Fruit fly (Drosophila melanogaster) whole organism, embryonic: Measurements from ENCODE around the gene MAGE.

Experiments used
- Awh ChIP-seq: fragments of 200-800 bp; sonication (Bioruptor generic); IDR thresholded peaks from 2 replicates; pipeline ENCODE4, ENCODE4 v1.3.6; 2022; ENCODE audit warnings: missing biosample characterization, missing genetic modification characterization
- BEAF-32 ChIP-seq: fragments of 200-800 bp; sonication (Bioruptor generic); optimal IDR thresholded peaks from 3 replicates; lab custom pipeline; 2017; ENCODE audit warnings: missing biosample characterization, missing genetic modification characterization, mild to moderate bottlenecking, moderate library complexity, missing genetic modification reagents
- Blimp-1 ChIP-seq: fragments of 200-800 bp; sonication (Bioruptor generic); optimal IDR thresholded peaks from 3 replicates; lab custom pipeline; 2018; ENCODE audit warnings: missing biosample characterization, missing genetic modification characterization, mild to moderate bottlenecking, moderate library complexity, missing genetic modification reagents
- CG10543 ChIP-seq: fragments of 200-800 bp; sonication (Bioruptor generic); optimal IDR thresholded peaks from 3 replicates; lab custom pipeline; 2017; ENCODE audit warnings: missing biosample characterization, mild to moderate bottlenecking, missing genetic modification characterization, moderate library complexity
- CG11093 ChIP-seq: fragments of 200-800 bp; sonication (Bioruptor generic); IDR thresholded peaks from 3 replicates; pipeline ENCODE4 v1.3.6; 2022; ENCODE audit warnings: missing biosample characterization, missing genetic modification characterization
- CG11504 ChIP-seq: fragments of 200-800 bp; sonication (Bioruptor generic); optimal IDR thresholded peaks from 3 replicates; lab custom pipeline; 2019; ENCODE audit warnings: missing biosample characterization, mild to moderate bottlenecking, missing genetic modification characterization, moderate library complexity
- CG12219 ChIP-seq: fragments of 200-800 bp; sonication (Bioruptor generic); optimal IDR thresholded peaks from 3 replicates; lab custom pipeline; 2018; ENCODE audit warnings: missing biosample characterization, mild to moderate bottlenecking, missing genetic modification characterization
- CG12659 ChIP-seq: fragments of 200-800 bp; sonication (Bioruptor generic); optimal IDR thresholded peaks from 3 replicates; lab custom pipeline; 2017; ENCODE audit warnings: mild to moderate bottlenecking, missing biosample characterization, missing genetic modification reagents, missing genetic modification characterization
- CG12769 ChIP-seq: fragments of 200-800 bp; sonication (Bioruptor generic); optimal IDR thresholded peaks from 2 replicates; lab custom pipeline; 2019; ENCODE audit warnings: missing biosample characterization, mild to moderate bottlenecking, missing genetic modification characterization, moderate library complexity
- CG18476 ChIP-seq: fragments of 200-800 bp; sonication (Bioruptor generic); optimal IDR thresholded peaks from 2 replicates; lab custom pipeline; 2016; ENCODE audit warnings: missing biosample characterization, mild to moderate bottlenecking, missing genetic modification characterization
- CG4617 ChIP-seq: fragments of 200-800 bp; sonication (Bioruptor generic); optimal IDR thresholded peaks from 3 replicates; lab custom pipeline; 2016; ENCODE audit warnings: missing biosample characterization, missing genetic modification characterization, borderline replicate concordance
- CG4730 ChIP-seq: fragments of 200-800 bp; sonication (Bioruptor generic); IDR thresholded peaks from 2 replicates; pipeline ENCODE4 v1.3.6; 2022; ENCODE audit warnings: missing biosample characterization, missing genetic modification characterization
- CkIIα-i1 ChIP-seq: fragments of 200-800 bp; sonication (Bioruptor generic); IDR thresholded peaks from 2 replicates; pipeline ENCODE4 v1.3.6; 2022; ENCODE audit warnings: missing biosample characterization, missing genetic modification characterization
- Deaf1 ChIP-seq: fragments of 200-800 bp; optimal IDR thresholded peaks from 3 replicates; lab custom pipeline; 2019; ENCODE audit warnings: missing biosample characterization, mild to moderate bottlenecking, missing genetic modification characterization, moderate library complexity
- Ets65A ChIP-seq: fragments of 200-800 bp; sonication (Bioruptor generic); peaks from one replicate; lab custom pipeline; 2016; ENCODE audit warnings: missing biosample characterization, missing genetic modification characterization
- Fer1 ChIP-seq: fragments of 200-800 bp; sonication (Bioruptor generic); optimal IDR thresholded peaks from 2 replicates; lab custom pipeline; 2017; ENCODE audit warnings: missing biosample characterization, mild to moderate bottlenecking, missing genetic modification characterization
- Gsc ChIP-seq: fragments of 200-800 bp; sonication (Bioruptor generic); IDR thresholded peaks from 2 replicates; pipeline ENCODE4 v1.3.6; 2022; ENCODE audit warnings: missing biosample characterization, missing genetic modification characterization
- MTF-1 ChIP-seq: fragments of 200-800 bp; sonication (Bioruptor generic); optimal IDR thresholded peaks from 2 replicates; lab custom pipeline; 2018; ENCODE audit warnings: missing biosample characterization, mild to moderate bottlenecking, missing genetic modification characterization, borderline replicate concordance
- Mad ChIP-seq: fragments of 200-800 bp; sonication (Bioruptor generic); optimal IDR thresholded peaks from 2 replicates; lab custom pipeline; 2016; ENCODE audit warnings: missing biosample characterization, missing genetic modification characterization
- Mrtf ChIP-seq: fragments of 200-800 bp; sonication (Bioruptor generic); IDR thresholded peaks from 3 replicates; pipeline ENCODE4 v1.3.6; 2022; ENCODE audit warnings: missing biosample characterization, missing genetic modification characterization
- Oli ChIP-seq: fragments of 200-800 bp; sonication (Bioruptor generic); optimal IDR thresholded peaks from 2 replicates; lab custom pipeline; 2018; ENCODE audit warnings: missing biosample characterization, mild to moderate bottlenecking, missing genetic modification characterization, moderate library complexity
- Pdp1 ChIP-seq, 2 experiments: fragments of 200-800 bp; sonication (Bioruptor generic); optimal IDR thresholded peaks; 3 replicates each; lab custom pipeline; 2016; ENCODE audit warnings: missing biosample characterization in 2 of 2, missing genetic modification characterization in 2 of 2, mild to moderate bottlenecking in 1 of 2, moderate library complexity in 1 of 2
- Rfx ChIP-seq: fragments of 200-800 bp; sonication (Bioruptor generic); IDR thresholded peaks from 2 replicates; pipeline ENCODE4 v1.3.6; 2022; ENCODE audit warnings: missing biosample characterization, missing genetic modification characterization
- Scr ChIP-seq: fragments of 200-800 bp; sonication (Bioruptor generic); IDR thresholded peaks from 2 replicates; pipeline ENCODE4 v1.3.6; 2022; ENCODE audit warnings: missing biosample characterization, missing genetic modification characterization; ENCODE audit not compliant: partially characterized antibody
- amos ChIP-seq: fragments of 200-800 bp; sonication (Bioruptor generic); IDR thresholded peaks from 2 replicates; pipeline ENCODE4 v1.3.6; 2022; ENCODE audit warnings: missing biosample characterization, missing genetic modification characterization; ENCODE audit not compliant: partially characterized antibody
- bab2 ChIP-seq: fragments of 200-800 bp; sonication (Bioruptor generic); optimal IDR thresholded peaks from 2 replicates; lab custom pipeline; 2016; ENCODE audit warnings: missing biosample characterization, missing genetic modification characterization
- cas ChIP-seq: fragments of 200-800 bp; sonication (Bioruptor generic); IDR thresholded peaks from 2 replicates; pipeline ENCODE4 v1.3.6; 2022; ENCODE audit warnings: missing biosample characterization, missing genetic modification characterization
- cg ChIP-seq: fragments of 200-800 bp; sonication (Bioruptor generic); optimal IDR thresholded peaks from 3 replicates; lab custom pipeline; 2019; ENCODE audit warnings: missing biosample characterization, mild to moderate bottlenecking, missing genetic modification characterization, moderate library complexity
- crp ChIP-seq, 2 experiments: fragments of 200-800 bp; sonication (Bioruptor generic); optimal IDR thresholded peaks; 2 replicates in 1 of 2; 3 replicates in 1 of 2; lab custom pipeline; 2017; ENCODE audit warnings: missing biosample characterization in 2 of 2, missing genetic modification characterization in 2 of 2, mild to moderate bottlenecking in 1 of 2, moderate library complexity in 1 of 2
- cwo ChIP-seq: fragments of 200-800 bp; sonication (Bioruptor generic); optimal IDR thresholded peaks from 3 replicates; lab custom pipeline; 2017; ENCODE audit warnings: missing biosample characterization, missing genetic modification characterization, mild to moderate bottlenecking, moderate library complexity, missing genetic modification reagents
- dmrt99B ChIP-seq: fragments of 200-800 bp; sonication (Bioruptor generic); optimal IDR thresholded peaks from 2 replicates; lab custom pipeline; 2018; ENCODE audit warnings: missing biosample characterization, mild to moderate bottlenecking, missing genetic modification characterization, moderate library complexity
- en ChIP-seq: fragments of 200-800 bp; sonication (Bioruptor generic); optimal IDR thresholded peaks from 2 replicates; lab custom pipeline; 2016; ENCODE audit warnings: missing biosample characterization, missing genetic modification characterization
- fru ChIP-seq: fragments of >200 bp; optimal IDR thresholded peaks from 2 replicates; lab custom pipeline; 2017
- gsb-n ChIP-seq: fragments of 200-800 bp; sonication (Bioruptor generic); optimal IDR thresholded peaks from 3 replicates; lab custom pipeline; 2018; ENCODE audit warnings: missing biosample characterization, mild to moderate bottlenecking, missing genetic modification characterization
- h ChIP-seq: fragments of >200 bp; optimal IDR thresholded peaks from 2 replicates; lab custom pipeline; 2017
- lilli ChIP-seq: fragments of 200-800 bp; sonication (Bioruptor generic); optimal IDR thresholded peaks from 3 replicates; lab custom pipeline; 2016; ENCODE audit warnings: missing biosample characterization, missing genetic modification characterization
- onecut ChIP-seq: fragments of 200-800 bp; sonication (Bioruptor generic); IDR thresholded peaks from 2 replicates; pipeline ENCODE4 v1.3.6; 2022; ENCODE audit warnings: missing biosample characterization, missing genetic modification characterization
- pb ChIP-seq: fragments of 200-800 bp; sonication (Bioruptor generic); optimal IDR thresholded peaks from 3 replicates; lab custom pipeline; 2016; ENCODE audit warnings: missing biosample characterization, missing genetic modification characterization
- pzg ChIP-seq: fragments of 200-800 bp; sonication (Bioruptor generic); optimal IDR thresholded peaks from 3 replicates; lab custom pipeline; 2018; ENCODE audit warnings: missing biosample characterization, mild to moderate bottlenecking, missing genetic modification characterization, moderate library complexity
- sens-2 ChIP-seq: fragments of 200-800 bp; sonication (Bioruptor generic); IDR thresholded peaks from 2 replicates; pipeline ENCODE4 v1.3.6; 2022; ENCODE audit warnings: missing biosample characterization, missing genetic modification characterization
- tgo ChIP-seq: fragments of 200-800 bp; sonication (Bioruptor generic); IDR thresholded peaks from 3 replicates; pipeline ENCODE4 v1.3.6; 2022; ENCODE audit warnings: missing biosample characterization, missing genetic modification characterization
- toy ChIP-seq: fragments of 200-800 bp; sonication (Bioruptor generic); IDR thresholded peaks from 2 replicates; pipeline ENCODE4 v1.3.6; 2022; ENCODE audit warnings: missing biosample characterization, missing genetic modification characterization
- unc-4 ChIP-seq: fragments of 200-800 bp; sonication (Bioruptor generic); IDR thresholded peaks from 2 replicates; pipeline ENCODE4 v1.3.6; 2022; ENCODE audit warnings: missing biosample characterization, missing genetic modification characterization; ENCODE audit not compliant: partially characterized antibody
- z ChIP-seq: fragments of 200-800 bp; sonication (Bioruptor generic); IDR thresholded peaks from 3 replicates; pipeline ENCODE4 v1.3.6; 2022; ENCODE audit warnings: missing biosample characterization, missing genetic modification characterization
- zen2 ChIP-seq: fragments of 200-800 bp; sonication (Bioruptor generic); IDR thresholded peaks from 3 replicates; pipeline ENCODE4 v1.3.6; 2022; ENCODE audit warnings: missing biosample characterization, missing genetic modification characterization; ENCODE audit not compliant: partially characterized antibody

The MAGE gene

dm6 chr3R:7116511-7116910 is 38.5 kb downstream of the MAGE start:
- no peak for TF ChIP-seq en (GFP tag; lab: Kevin White, UChicago)
- 0 out of 3 replicates have a peak, but pooled peaks have one; percentile 28 for TF ChIP-seq zen2 (GFP tag; lab: Robert Waterston, UW)
- TF ChIP-seq tgo (GFP tag; lab: Robert Waterston, UW) = no peak
- TF ChIP-seq Mad = no peak
- no peak for TF ChIP-seq h (lab: Kevin White, UChicago)
- TF ChIP-seq Ets65A (GFP tag; lab: Kevin White, UChicago) = peak; percentile 61
- TF ChIP-seq BEAF-32 (GFP tag; lab: Kevin White, UChicago) = no peak
- no peak for TF ChIP-seq lilli (GFP tag; lab: Kevin White, UChicago)
- no peak for TF ChIP-seq Awh (GFP tag; lab: Robert Waterston, UW)
- TF ChIP-seq bab2 (GFP tag; lab: Kevin White, UChicago) = no peak
- TF ChIP-seq cg (GFP tag; lab: Kevin White, UChicago) = no peak
- no peak for TF ChIP-seq dmrt99B
- peak; percentile 99 for TF ChIP-seq MTF-1
- TF ChIP-seq fru (lab: Kevin White, UChicago) = no peak
- no peak for TF ChIP-seq CG4730 (GFP tag; lab: Robert Waterston, UW)
- no peak for TF ChIP-seq pzg (GFP tag; lab: Kevin White, UChicago)
- no peak for TF ChIP-seq CG12219 (GFP tag; lab: Kevin White, UChicago)
- peak; percentile 80 for TF ChIP-seq z
- TF ChIP-seq pb (GFP tag; lab: Kevin White, UChicago) = no peak
- no peak for TF ChIP-seq Scr
- TF ChIP-seq CG11504 = peak; percentile 7
- no peak for TF ChIP-seq gsb-n
- TF ChIP-seq amos = peak; percentile 15; the same call in 1 of the 2 replicates
- TF ChIP-seq CkIIα-i1 (GFP tag; lab: Robert Waterston, UW) = no peak
- TF ChIP-seq Blimp-1 (GFP tag; lab: Kevin White, UChicago) = no peak

dm6 chr3R:7112977-7113376 is 42.0 kb downstream of the MAGE start:
- TF ChIP-seq Gsc (GFP tag; lab: Robert Waterston, UW) (no peak), toy (no peak), CG12769 (tag; lab: Kevin White, UChicago) (peak; percentile 82), Pdp1 (GFP tag; optimal IDR thresholded peaks at IDR 0.05; lab: Kevin White, UChicago) (peak in 1 of 2 experiments; percentile 75), unc-4 (GFP tag; lab: Robert Waterston, UW) (no peak), sens-2 (GFP tag; lab: Robert Waterston, UW) (no peak), Mrtf (no peak), cas (no peak), crp (GFP tag; optimal IDR thresholded peaks at IDR 0.05; lab: Kevin White, UChicago) (no peak), Fer1 (GFP tag; lab: Kevin White, UChicago) (no peak), Oli (tag; lab: Kevin White, UChicago) (no peak), Rfx (GFP tag; lab: Robert Waterston, UW) (no peak), CG12659 (GFP tag; lab: Kevin White, UChicago) (no peak), onecut (GFP tag; lab: Robert Waterston, UW) (no peak), CG11093 (GFP tag; lab: Robert Waterston, UW) (no peak), CG18476 (GFP tag; lab: Kevin White, UChicago) (no peak), z (peak; percentile 72; the same call in 2 of the 3 replicates), CG10543 (GFP tag; lab: Kevin White, UChicago) (no peak), Deaf1 (tag; lab: Kevin White, UChicago) (peak; percentile 47), cwo (GFP tag; lab: Kevin White, UChicago) (peak; percentile 5), lilli (GFP tag; lab: Kevin White, UChicago) (no peak), cg (GFP tag; lab: Kevin White, UChicago) (peak; percentile 35), CG4617 (no peak)
- TF ChIP-seq, all 482 proteins: peak for 6
